Worm (Caenorhabditis elegans) whole organism, young adult: ENCODE measurements around the gene math-24.
"Not testable (repeated sequence)": the region's sequence is repeated elsewhere in the genome, so short reads cannot be mapped to it uniquely, and the experiment has no call there.

Source experiments
- hlh-12 ChIP-seq: sonication (generic microtip); optimal IDR thresholded peaks from 2 replicates; lab custom pipeline; 2016; ENCODE audit warnings: missing genetic modification characterization, missing compliant biosample characterization
- nfya-2 ChIP-seq: fragments of 200-800 bp; sonication (Bioruptor generic); IDR thresholded peaks from 2 replicates; pipeline ENCODE4 v1.3.6; 2022; ENCODE audit warnings: missing genetic modification reagents, missing genetic modification characterization, missing compliant biosample characterization
- unc-62 ChIP-seq: fragments of 150-350 bp; optimal IDR thresholded peaks from 2 replicates; lab custom pipeline; 2014; ENCODE audit warnings: missing biosample characterization, missing genetic modification reagents, missing genetic modification characterization

DNA sequence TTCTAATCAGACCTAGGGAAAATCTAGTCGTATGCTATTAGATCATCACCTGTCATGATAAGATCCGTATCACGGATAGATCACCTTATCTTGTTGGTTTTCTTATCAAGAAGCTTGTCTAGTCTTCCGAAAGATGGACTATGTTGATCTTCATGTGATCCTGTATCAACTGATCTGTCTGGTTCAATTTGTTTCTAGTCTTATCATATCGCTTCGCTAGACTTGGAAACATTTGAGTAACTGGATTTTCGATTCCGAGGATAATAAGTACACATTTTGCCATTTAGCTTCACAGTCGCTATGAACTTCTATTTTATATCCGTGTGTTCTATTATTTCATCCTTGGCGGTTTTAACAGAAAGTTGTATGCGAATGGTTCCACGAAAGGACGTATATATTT lies 48.4 kb downstream of the math-24 start, which contains the start of gene ZK250.2:
- not testable (repeated sequence) for TF ChIP-seq unc-62 (GFP tag; lab: Kevin White, UChicago); hlh-12; nfya-2 (GFP tag; lab: Robert Waterston, UW)
